Worm (Caenorhabditis elegans) whole organism, mixed stage, embryonic: ENCODE data around the gene K11E4.1.

Experiments
- M03D4.4 ChIP-seq: sonication (generic microtip); optimal IDR thresholded peaks from 2 replicates; lab custom pipeline; 2017; ENCODE audit warnings: mild to moderate bottlenecking, missing genetic modification characterization, missing compliant biosample characterization
- bed-3 ChIP-seq: fragments of 200-800 bp; sonication (Bioruptor generic); optimal IDR thresholded peaks from 3 replicates; lab custom pipeline; 2018; ENCODE audit warnings: mild to moderate bottlenecking, missing genetic modification characterization, moderate library complexity, missing compliant biosample characterization
- blmp-1 ChIP-seq: fragments of 150-350 bp; optimal IDR thresholded peaks from 2 replicates; lab custom pipeline; 2014; ENCODE audit warnings: missing biosample characterization, missing genetic modification characterization
- ceh-43 ChIP-seq: fragments of 200-800 bp; sonication (Bioruptor generic); optimal IDR thresholded peaks from 2 replicates; lab custom pipeline; 2018; ENCODE audit warnings: mild to moderate bottlenecking, missing genetic modification characterization, moderate library complexity, missing compliant biosample characterization
- ceh-83 ChIP-seq: fragments of 200-800 bp; sonication (Bioruptor generic); optimal IDR thresholded peaks from 2 replicates; lab custom pipeline; 2018; ENCODE audit warnings: mild to moderate bottlenecking, missing genetic modification characterization, missing compliant biosample characterization
- ces-1 ChIP-seq: fragments of 150-350 bp; optimal IDR thresholded peaks from 2 replicates; lab custom pipeline; 2014; ENCODE audit warnings: missing biosample characterization, missing genetic modification reagents, missing genetic modification characterization
- cnd-1 ChIP-seq: fragments of 200-800 bp; sonication (Bioruptor generic); optimal IDR thresholded peaks from 2 replicates; lab custom pipeline; 2018; ENCODE audit warnings: mild to moderate bottlenecking, missing genetic modification characterization, missing compliant biosample characterization
- drap-1 ChIP-seq: fragments of 200-800 bp; sonication (Bioruptor generic); optimal IDR thresholded peaks from 3 replicates; lab custom pipeline; 2018; ENCODE audit warnings: mild to moderate bottlenecking, missing genetic modification characterization, missing compliant biosample characterization
- elt-1 ChIP-seq: sonication (generic microtip); optimal IDR thresholded peaks from 2 replicates; lab custom pipeline; 2017; ENCODE audit warnings: missing genetic modification characterization, mild to moderate bottlenecking, missing compliant biosample characterization, antibody characterized with exemption, moderate library complexity, borderline replicate concordance; ENCODE audit not compliant: insufficient read depth
- elt-3 ChIP-seq: fragments of 150-350 bp; optimal IDR thresholded peaks from 2 replicates; lab custom pipeline; 2014; ENCODE audit warnings: missing biosample characterization, missing genetic modification characterization
- flh-1 ChIP-seq: fragments of 200-800 bp; sonication (Bioruptor generic); optimal IDR thresholded peaks from 2 replicates; lab custom pipeline; 2018; ENCODE audit warnings: mild to moderate bottlenecking, missing genetic modification characterization, moderate library complexity, missing compliant biosample characterization
- ham-2 ChIP-seq: fragments of 200-800 bp; sonication (Bioruptor generic); optimal IDR thresholded peaks from 2 replicates; lab custom pipeline; 2018; ENCODE audit warnings: mild to moderate bottlenecking, missing genetic modification characterization, missing compliant biosample characterization
- hlh-1 ChIP-seq: fragments of 150-350 bp; optimal IDR thresholded peaks from 2 replicates; lab custom pipeline; 2014; ENCODE audit warnings: missing biosample characterization, missing genetic modification reagents, missing genetic modification characterization
- lin-13 ChIP-seq: fragments of 150-350 bp; optimal IDR thresholded peaks from 2 replicates; lab custom pipeline; 2014; ENCODE audit warnings: missing biosample characterization, missing genetic modification characterization
- lin-32 ChIP-seq: fragments of 200-800 bp; sonication (Bioruptor generic); optimal IDR thresholded peaks from 2 replicates; lab custom pipeline; 2018; ENCODE audit warnings: mild to moderate bottlenecking, missing genetic modification characterization, missing compliant biosample characterization
- lsy-2 ChIP-seq: fragments of 150-350 bp; optimal IDR thresholded peaks from 2 replicates; lab custom pipeline; 2014; ENCODE audit warnings: missing biosample characterization, missing genetic modification characterization
- mab-5 ChIP-seq: fragments of 150-350 bp; optimal IDR thresholded peaks from 2 replicates; lab custom pipeline; 2014; ENCODE audit warnings: missing biosample characterization, missing genetic modification characterization
- mep-1 ChIP-seq: fragments of 150-350 bp; optimal IDR thresholded peaks from 2 replicates; lab custom pipeline; 2017; ENCODE audit warnings: missing biosample characterization, missing genetic modification reagents, missing genetic modification characterization, inconsistent platforms
- mls-2 ChIP-seq: sonication (generic microtip); optimal IDR thresholded peaks from 2 replicates; lab custom pipeline; 2016; ENCODE audit warnings: mild to moderate bottlenecking, missing genetic modification characterization, moderate library complexity, missing compliant biosample characterization
- nhr-12 ChIP-seq: fragments of 150-350 bp; optimal IDR thresholded peaks from 2 replicates; lab custom pipeline; 2014; ENCODE audit warnings: missing biosample characterization, missing genetic modification characterization
- nhr-2 ChIP-seq: fragments of 150-350 bp; optimal IDR thresholded peaks from 2 replicates; lab custom pipeline; 2014; ENCODE audit warnings: missing biosample characterization, missing genetic modification characterization
- nhr-237 ChIP-seq: fragments of 150-350 bp; optimal IDR thresholded peaks from 2 replicates; lab custom pipeline; 2014; ENCODE audit warnings: missing biosample characterization, missing genetic modification characterization
- nhr-28 ChIP-seq: fragments of 150-350 bp; optimal IDR thresholded peaks from 2 replicates; lab custom pipeline; 2014; ENCODE audit warnings: missing biosample characterization, missing genetic modification characterization
- nhr-76 ChIP-seq: sonication (generic microtip); optimal IDR thresholded peaks from 2 replicates; lab custom pipeline; 2017; ENCODE audit warnings: missing biosample characterization, missing genetic modification characterization
- pha-4 ChIP-seq: fragments of 150-350 bp; optimal IDR thresholded peaks from 2 replicates; lab custom pipeline; 2018; ENCODE audit warnings: missing biosample characterization, missing genetic modification reagents, missing genetic modification characterization
- sem-2 ChIP-seq: fragments of 200-800 bp; sonication (Bioruptor generic); optimal IDR thresholded peaks from 2 replicates; lab custom pipeline; 2018; ENCODE audit warnings: mild to moderate bottlenecking, missing genetic modification characterization, missing compliant biosample characterization
- snpc-4 ChIP-seq: fragments of 150-350 bp; optimal IDR thresholded peaks from 2 replicates; lab custom pipeline; 2014; ENCODE audit warnings: missing biosample characterization, missing genetic modification characterization
- sptf-1 ChIP-seq: sonication (generic microtip); optimal IDR thresholded peaks from 2 replicates; lab custom pipeline; 2017; ENCODE audit warnings: mild to moderate bottlenecking, missing genetic modification characterization, moderate library complexity, missing compliant biosample characterization
- tbx-8 ChIP-seq: fragments of 200-800 bp; sonication (Bioruptor generic); optimal IDR thresholded peaks from 2 replicates; lab custom pipeline; 2018; ENCODE audit warnings: mild to moderate bottlenecking, missing genetic modification characterization, moderate library complexity, missing compliant biosample characterization
- unc-120 ChIP-seq: sonication (generic microtip); optimal IDR thresholded peaks from 2 replicates; lab custom pipeline; 2017; ENCODE audit warnings: missing genetic modification characterization, missing compliant biosample characterization; ENCODE audit not compliant: poor library complexity, severe bottlenecking
- unc-39 ChIP-seq: fragments of 150-350 bp; optimal IDR thresholded peaks from 2 replicates; lab custom pipeline; 2014; ENCODE audit warnings: missing biosample characterization, missing genetic modification characterization
- unc-62 ChIP-seq: fragments of 150-350 bp; optimal IDR thresholded peaks from 2 replicates; lab custom pipeline; 2014; ENCODE audit warnings: missing biosample characterization, missing genetic modification reagents, missing genetic modification characterization
- zip-8 ChIP-seq: fragments of 150-350 bp; optimal IDR thresholded peaks from 2 replicates; lab custom pipeline; 2014; ENCODE audit warnings: missing biosample characterization, missing genetic modification characterization

The K11E4.1 gene

DNA sequence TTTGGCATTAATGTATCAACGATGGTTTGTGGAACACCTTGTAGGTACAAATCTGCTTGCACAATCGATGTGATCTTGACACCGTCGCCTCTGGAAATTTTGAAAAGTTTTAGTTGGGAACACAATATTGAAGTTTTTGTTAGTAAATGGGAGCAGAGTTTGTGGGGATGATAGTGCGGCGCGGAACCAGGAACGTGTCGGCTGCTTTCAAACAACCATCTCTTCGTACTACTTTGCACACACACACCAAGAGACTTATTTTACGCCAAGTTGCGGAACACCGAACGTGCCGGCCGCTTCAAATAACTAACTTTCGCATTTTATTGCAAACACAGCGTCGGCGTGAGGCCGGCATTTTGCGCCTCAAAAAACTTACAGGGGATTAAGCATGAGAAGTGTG lies 4.9 kb upstream of the K11E4.1 start:
- TF ChIP-seq drap-1 (GFP tag; lab: Kevin White, UChicago) (no peak), unc-120 (tag; lab: Kevin White, UChicago) (no peak), sem-2 (no peak), lin-32 (GFP tag; lab: Kevin White, UChicago) (no peak), sptf-1 (tag; lab: Kevin White, UChicago) (no peak), nhr-237 (tag; lab: Kevin White, UChicago) (no peak), snpc-4 (tag; lab: Kevin White, UChicago) (no peak)

DNA sequence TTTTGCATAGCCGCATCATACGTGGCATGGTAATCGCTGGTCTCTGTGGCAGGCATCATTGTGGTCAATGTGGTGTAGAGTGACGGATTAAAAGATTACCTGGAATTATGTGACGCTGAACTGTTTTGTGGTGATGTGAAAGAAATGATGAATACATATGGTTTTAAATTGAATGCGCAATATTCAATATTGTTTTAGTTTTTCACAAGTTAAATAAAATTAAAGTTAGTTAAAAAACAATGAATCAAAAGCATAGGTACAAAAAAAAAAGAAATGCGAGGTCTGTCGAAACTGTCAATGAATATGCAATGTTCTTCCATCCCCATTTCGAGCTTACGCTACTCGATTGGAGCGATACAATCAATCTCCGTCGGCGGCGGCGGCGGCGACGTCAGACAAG lies 2.0 kb upstream of the K11E4.1 start, which contains the start of gene K02D3.2:
Gene K02D3.2 (minus strand): TSS at position 101 of the 400 bp plus-strand sequence.
- TF ChIP-seq ceh-83 (no peak), lsy-2 (tag; lab: Kevin White, UChicago) (no peak), tbx-8 (no peak), unc-39 (no peak), flh-1 (GFP tag; lab: Kevin White, UChicago) (no peak), bed-3 (GFP tag; lab: Kevin White, UChicago) (no peak), elt-1 (no peak), ceh-43 (GFP tag; lab: Kevin White, UChicago) (no peak), blmp-1 (tag; lab: Kevin White, UChicago) (no peak), M03D4.4 (tag; lab: Kevin White, UChicago) (no peak), nhr-76 (tag; lab: Kevin White, UChicago) (no peak), sem-2 (no peak), hlh-1 (no peak), nhr-2 (tag; lab: Kevin White, UChicago) (no peak)

DNA sequence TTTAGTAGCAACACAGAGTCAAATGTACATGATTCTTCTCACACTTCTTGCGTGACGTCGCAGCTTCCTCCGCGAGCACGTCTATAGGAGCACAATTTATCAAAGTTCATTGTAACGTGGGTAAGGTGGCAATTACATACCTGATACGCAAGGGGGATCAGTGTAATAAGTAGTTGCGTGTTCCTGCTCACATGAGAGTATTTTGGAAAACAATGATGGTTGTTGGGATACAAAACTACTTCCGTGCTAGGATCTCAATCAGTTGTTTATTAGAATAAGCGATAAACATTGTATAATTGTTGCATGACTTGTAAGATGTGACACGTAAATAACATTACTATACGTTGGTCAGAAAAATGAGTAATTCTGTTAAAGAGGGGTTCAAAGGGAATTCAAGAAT lies 965 bp upstream of the K11E4.1 start:
- TF ChIP-seq bed-3 (GFP tag; lab: Kevin White, UChicago) (no peak), lin-13 (tag; lab: Kevin White, UChicago) (no peak), lin-32 (GFP tag; lab: Kevin White, UChicago) (no peak), ham-2 (GFP tag; lab: Kevin White, UChicago) (no peak), elt-1 (no peak), zip-8 (no peak), nhr-2 (tag; lab: Kevin White, UChicago) (no peak), nhr-28 (tag; lab: Kevin White, UChicago) (no peak), pha-4 (tag; lab: Kevin White, UChicago) (no peak), sem-2 (no peak), blmp-1 (tag; lab: Kevin White, UChicago) (no peak), elt-3 (no peak), mab-5 (tag; lab: Kevin White, UChicago) (no peak), nhr-12 (tag; lab: Kevin White, UChicago) (no peak), unc-62 (GFP tag; lab: Kevin White, UChicago) (no peak), cnd-1 (tag; lab: Kevin White, UChicago) (no peak)

DNA sequence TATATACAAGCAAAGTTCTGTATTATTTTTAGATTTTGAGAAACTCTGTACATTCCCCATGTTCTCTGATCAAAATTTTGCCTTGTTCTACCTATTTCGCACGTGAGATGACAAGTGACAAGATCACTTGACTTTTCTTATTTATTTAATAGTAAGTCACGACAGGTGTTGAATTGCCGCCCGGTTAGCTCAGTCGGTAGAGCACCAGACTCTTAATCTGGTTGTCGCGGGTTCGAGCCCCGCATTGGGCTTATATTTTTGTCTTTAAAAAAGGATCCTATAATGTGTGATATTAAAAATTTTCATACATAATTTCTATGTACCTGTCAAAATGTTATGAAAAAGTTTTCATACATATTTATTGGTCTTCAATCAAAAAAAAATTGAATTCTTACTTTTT lies 753 bp downstream of the K11E4.1 start:
- TF ChIP-seq lin-32 (GFP tag; lab: Kevin White, UChicago) (no peak), ceh-43 (GFP tag; lab: Kevin White, UChicago) (no peak), unc-39 (no peak), nhr-2 (tag; lab: Kevin White, UChicago) (no peak), nhr-76 (tag; lab: Kevin White, UChicago) (no peak), bed-3 (GFP tag; lab: Kevin White, UChicago) (no peak), pha-4 (tag; lab: Kevin White, UChicago) (no peak), ces-1 (GFP tag; lab: Kevin White, UChicago) (no peak), mep-1 (tag; lab: Kevin White, UChicago) (no peak), mls-2 (tag; lab: Kevin White, UChicago) (no peak), drap-1 (GFP tag; lab: Kevin White, UChicago) (no peak), nhr-12 (tag; lab: Kevin White, UChicago) (no peak), mab-5 (tag; lab: Kevin White, UChicago) (no peak)

DNA sequence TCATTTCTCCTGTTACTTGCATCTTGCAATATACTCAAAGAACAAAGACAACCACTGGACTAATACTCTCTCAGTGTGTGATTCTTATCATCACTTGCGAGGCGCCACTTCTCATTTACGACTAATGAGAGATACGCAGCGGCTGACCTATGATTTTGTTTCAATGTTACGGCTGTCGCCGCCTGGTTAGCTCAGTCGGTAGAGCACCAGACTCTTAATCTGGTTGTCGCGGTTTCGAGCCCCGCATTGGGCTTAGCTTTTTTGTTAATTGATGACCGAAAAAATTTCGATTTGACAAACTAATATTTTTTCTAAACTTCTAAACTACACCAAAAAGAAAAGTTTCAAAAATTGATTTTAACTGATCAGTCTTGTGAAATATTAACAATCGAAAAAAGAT lies 2.4 kb downstream of the K11E4.1 start:
- TF ChIP-seq mep-1 (tag; lab: Kevin White, UChicago) (no peak), lsy-2 (tag; lab: Kevin White, UChicago) (no peak), lin-13 (tag; lab: Kevin White, UChicago) (no peak), unc-120 (tag; lab: Kevin White, UChicago) (no peak), hlh-1 (peak; percentile 9)
